Worm (Caenorhabditis elegans) whole organism, L4/young adult: ENCODE measurements around the gene mdf-2.

Source experiments
- W03F9.2 ChIP-seq: fragments of 150-350 bp; optimal IDR thresholded peaks from 2 replicates; lab custom pipeline; 2014; ENCODE audit warnings: missing biosample characterization, missing genetic modification characterization
- dao-5 ChIP-seq: sonication (generic microtip); optimal IDR thresholded peaks from 2 replicates; lab custom pipeline; 2016; ENCODE audit warnings: missing genotype, missing genetic modification characterization, moderate library complexity, missing compliant biosample characterization
- him-1 ChIP-seq: sonication (generic microtip); optimal IDR thresholded peaks from 2 replicates; lab custom pipeline; 2016; ENCODE audit warnings: missing genotype, missing genetic modification reagents, missing genetic modification characterization, missing compliant biosample characterization

DNA sequence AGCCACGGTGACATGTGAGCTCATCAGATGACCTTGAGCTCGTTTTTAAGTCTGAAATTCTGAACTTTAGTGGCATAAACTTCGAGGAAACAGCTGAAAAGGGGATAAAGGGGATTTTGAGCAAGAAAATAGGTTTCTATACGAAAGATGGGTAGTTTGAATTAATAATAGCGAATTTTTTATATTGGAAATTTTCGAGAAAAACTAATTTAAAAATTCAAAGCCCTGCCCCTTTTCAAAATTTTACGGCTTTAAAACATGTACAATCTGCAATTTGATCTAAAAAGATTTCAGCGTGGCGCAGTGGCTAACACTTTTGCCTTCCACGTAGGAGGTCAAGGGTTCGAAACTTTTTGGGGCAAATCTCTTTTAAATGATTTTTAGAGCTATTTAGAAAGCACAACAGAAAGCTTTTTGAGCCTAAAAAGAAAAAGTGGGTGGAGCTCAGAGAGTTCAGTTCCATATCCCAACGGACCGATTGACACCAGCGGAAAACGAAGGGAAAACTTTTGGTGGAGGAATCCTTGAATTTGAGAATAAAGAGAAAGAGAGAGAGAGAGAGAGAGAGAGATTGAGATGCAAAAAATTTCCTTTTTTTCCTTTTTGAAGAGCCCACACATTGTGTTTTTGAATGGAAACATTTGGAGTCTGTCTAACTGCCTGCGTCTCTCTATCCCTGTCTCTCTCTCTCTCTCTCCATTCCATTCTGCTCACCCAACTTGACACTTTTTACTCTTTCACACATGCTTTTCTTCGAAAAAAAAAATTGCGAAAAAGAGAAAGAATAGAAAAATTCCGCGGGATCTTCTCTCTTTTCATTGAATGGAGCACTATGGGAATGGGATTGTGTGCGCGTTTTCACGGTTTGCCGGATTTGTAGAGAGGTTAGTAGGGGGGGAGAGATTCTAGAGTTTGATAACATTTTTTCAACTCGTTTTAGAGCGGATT is 23.3 kb upstream of the mdf-2 start, which contains the start of gene Y69A2AR.31:
- TF ChIP-seq him-1 (tag; lab: Kevin White, UChicago) (no peak), W03F9.2 (tag; lab: Kevin White, UChicago) (no peak), dao-5 (tag; lab: Kevin White, UChicago) (no peak)
